Fruit fly (Drosophila melanogaster): ENCODE results near the gene CG5342.

The CG5342 gene

DNA sequence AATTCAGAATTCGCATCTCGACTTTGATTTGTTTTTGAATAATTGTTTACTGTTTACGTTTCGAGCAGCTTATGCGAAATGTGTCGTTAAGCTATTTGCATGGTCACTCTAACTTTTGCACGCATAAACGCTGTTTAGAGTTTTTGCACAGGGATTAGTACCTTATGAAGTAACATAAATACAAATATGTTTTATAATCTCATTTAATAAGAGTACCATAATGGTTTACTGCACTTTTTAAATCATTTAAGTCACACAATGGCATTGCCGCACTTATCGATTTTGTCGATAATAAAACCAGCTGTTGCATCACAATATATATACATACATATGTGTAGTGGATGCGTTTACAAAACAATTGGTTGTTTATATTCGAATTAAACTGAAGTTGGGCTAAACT lies 47.9 kb downstream of the CG5342 start, which contains the start of the genes CG6813 and CG18764 (continued):
- TF ChIP-seq en (GFP tag; optimal IDR thresholded peaks at IDR 0.05) (no peak), maf-S (GFP tag; optimal IDR thresholded peaks at IDR 0.05) (no peak), CG12659 (GFP tag; optimal IDR thresholded peaks at IDR 0.05) (peak; percentile 11), crp (GFP tag; optimal IDR thresholded peaks at IDR 0.05) (peak; percentile 21 to 82), gfzf (GFP tag; optimal IDR thresholded peaks at IDR 0.05) (peak; percentile 45), CG15514 (GFP tag; optimal IDR thresholded peaks at IDR 0.05) (no peak), dysf (GFP tag; IDR thresholded peaks at IDR 0.05) (no peak), onecut (GFP tag; IDR thresholded peaks at IDR 0.05) (peak; percentile 68; the same call in 1 of the 2 replicates), inv (GFP tag; IDR thresholded peaks at IDR 0.05; ENCODE audit: partially characterized antibody) (no peak), MBD-R2 (GFP tag; IDR thresholded peaks at IDR 0.05) (peak; percentile 72), kah (GFP tag; optimal IDR thresholded peaks at IDR 0.05) (no peak), CG14710 (tag; optimal IDR thresholded peaks at IDR 0.05) (peak; percentile 52), bowl (GFP tag; IDR thresholded peaks at IDR 0.05) (no peak), CG34224 (GFP tag; IDR thresholded peaks at IDR 0.05; ENCODE audit: partially characterized antibody) (0 out of 3 replicates have a peak, but pooled peaks have one; percentile 29), z (GFP tag; IDR thresholded peaks at IDR 0.05) (no peak), Pdp1 (GFP tag; optimal IDR thresholded peaks at IDR 0.05) (peak in 1 of 2 experiments; percentile 94), shn (GFP tag; optimal IDR thresholded peaks at IDR 0.05) (no peak), YL-1 (GFP tag; optimal IDR thresholded peaks at IDR 0.05) (peak; percentile 23), Dbx (GFP tag; IDR thresholded peaks at IDR 0.05) (no peak), Optix (GFP tag; IDR thresholded peaks at IDR 0.05) (no peak), zen (tag; optimal IDR thresholded peaks at IDR 0.05) (no peak), CG3995 (GFP tag; optimal IDR thresholded peaks at IDR 0.05) (peak; percentile 67), Ets65A (GFP tag) (peak; percentile 55), CG9797 (GFP tag; optimal IDR thresholded peaks at IDR 0.05) (peak; percentile 10), Sry-δ (GFP tag; optimal IDR thresholded peaks at IDR 0.05) (peak; percentile 3), exex (tag; optimal IDR thresholded peaks at IDR 0.05) (no peak), danr (GFP tag; IDR thresholded peaks at IDR 0.05) (no peak), pzg (GFP tag; optimal IDR thresholded peaks at IDR 0.05) (peak; percentile 38), caup (GFP tag; optimal IDR thresholded peaks at IDR 0.05; ENCODE audit: severe bottlenecking) (no peak), BEAF-32 (GFP tag; optimal IDR thresholded peaks at IDR 0.05) (peak; percentile 27), chinmo (GFP tag; IDR thresholded peaks at IDR 0.05; ENCODE audit: partially characterized antibody) (peak; percentile 43; the same call in 1 of the 4 replicates), Scr (GFP tag; IDR thresholded peaks at IDR 0.05; ENCODE audit: partially characterized antibody) (peak; percentile 56), tin (GFP tag; optimal IDR thresholded peaks at IDR 0.05) (no peak), Myb (GFP tag; optimal IDR thresholded peaks at IDR 0.05) (peak; percentile 41), zfh1 (GFP tag; IDR thresholded peaks at IDR 0.05) (no peak), Dref (GFP tag; IDR thresholded peaks at IDR 0.05) (peak; percentile 49), CG1602 (GFP tag; optimal IDR thresholded peaks at IDR 0.05) (no peak), CG2120 (GFP tag; optimal IDR thresholded peaks at IDR 0.05) (peak; percentile 30), Ets97D (GFP tag; optimal IDR thresholded peaks at IDR 0.05) (peak; percentile 7), row (GFP tag; IDR thresholded peaks at IDR 0.05) (peak; percentile 35; the same call in 1 of the 3 replicates), Doc3 (GFP tag; IDR thresholded peaks at IDR 0.05; ENCODE audit: partially characterized antibody) (peak; percentile 26; the same call in 1 of the 3 replicates), chn (GFP tag; optimal IDR thresholded peaks at IDR 0.05) (no peak)

All from whole organism, embryonic.